Fruit fly (Drosophila melanogaster): ENCODE measurements around the gene CG18223.

The CG18223 gene

dm6 chr3L:18968193-18968969, 48.3 kb upstream of the CG18223 start (continued):
- TF ChIP-seq CG6791 (GFP tag; IDR thresholded peaks at IDR 0.05; ENCODE audit: partially characterized antibody) (0 out of 3 replicates have a peak, but pooled peaks have one; percentile 39), onecut (GFP tag; IDR thresholded peaks at IDR 0.05) (peak; percentile 13; the same call in 1 of the 2 replicates), CG3726 (GFP tag; IDR thresholded peaks at IDR 0.05) (0 out of 3 replicates have a peak, but pooled peaks have one; percentile 11), CG14014 (GFP tag; IDR thresholded peaks at IDR 0.05) (no peak), HLH4C (GFP tag; IDR thresholded peaks at IDR 0.05; ENCODE audit: partially characterized antibody) (no peak), sug (tag; optimal IDR thresholded peaks at IDR 0.05) (no peak), HLHmδ (GFP tag; optimal IDR thresholded peaks at IDR 0.05) (no peak), CG12155 (GFP tag; optimal IDR thresholded peaks at IDR 0.05) (no peak), CG1024 (GFP tag; IDR thresholded peaks at IDR 0.05) (no peak), CG8359 (GFP tag; optimal IDR thresholded peaks at IDR 0.05; ENCODE audit: borderline replicate concordance) (peak; percentile 8), tgo (GFP tag; IDR thresholded peaks at IDR 0.05) (no peak), Bdp1 (GFP tag; optimal IDR thresholded peaks at IDR 0.05) (no peak), run (tag; optimal IDR thresholded peaks at IDR 0.05) (no peak), nom (GFP tag; optimal IDR thresholded peaks at IDR 0.05) (no peak), PHDP (tag; optimal IDR thresholded peaks at IDR 0.05) (no peak), ATbp (GFP tag; optimal IDR thresholded peaks at IDR 0.05) (no peak), luna (GFP tag; optimal IDR thresholded peaks at IDR 0.05) (no peak), CG4282 (GFP tag; optimal IDR thresholded peaks at IDR 0.05) (no peak), CG7271 (tag; optimal IDR thresholded peaks at IDR 0.05) (no peak), sd (tag; optimal IDR thresholded peaks at IDR 0.05) (no peak), crol (GFP tag; IDR thresholded peaks at IDR 0.05) (no peak), CG15269 (tag; optimal IDR thresholded peaks at IDR 0.05) (no peak), lilli (GFP tag; optimal IDR thresholded peaks at IDR 0.05) (no peak), CTCF (GFP tag; optimal IDR thresholded peaks at IDR 0.05) (peak; percentile 88), Oaz (GFP tag; IDR thresholded peaks at IDR 0.05) (0 out of 2 replicates have a peak, but pooled peaks have one; percentile 5), CG14965 (GFP tag; optimal IDR thresholded peaks at IDR 0.05; ENCODE audit: borderline replicate concordance) (peak; percentile 77), p53 (GFP tag; optimal IDR thresholded peaks at IDR 0.05) (no peak), pan (optimal IDR thresholded peaks at IDR 0.05) (no peak), pan (GFP tag; optimal IDR thresholded peaks at IDR 0.05 in 1 of 2, IDR thresholded peaks at IDR 0.05 in 1 of 2) (peak in 1 of 2 experiments; percentile 11), Nf-YB (GFP tag; optimal IDR thresholded peaks at IDR 0.05) (no peak), CG30403 (GFP tag; optimal IDR thresholded peaks at IDR 0.05) (no peak), tna (GFP tag; IDR thresholded peaks at IDR 0.05; ENCODE audit: partially characterized antibody) (no peak), ken (GFP tag; IDR thresholded peaks at IDR 0.05) (0 out of 3 replicates have a peak, but pooled peaks have one; percentile 18)

dm6 chr3L:18957032-18957431, 36.9 kb upstream of the CG18223 start:
- TF ChIP-seq Pdp1 (GFP tag; optimal IDR thresholded peaks at IDR 0.05) (no peak), yki (optimal IDR thresholded peaks at IDR 0.05) (no peak), CG5245 (GFP tag; optimal IDR thresholded peaks at IDR 0.05) (no peak), her (GFP tag; optimal IDR thresholded peaks at IDR 0.05) (no peak), CG11247 (GFP tag; IDR thresholded peaks at IDR 0.05) (no peak), CG9932 (GFP tag; IDR thresholded peaks at IDR 0.05) (no peak), CG2116 (GFP tag; optimal IDR thresholded peaks at IDR 0.05) (no peak), CG15601 (tag; optimal IDR thresholded peaks at IDR 0.05) (peak; percentile 18), Ada2b (GFP tag; IDR thresholded peaks at IDR 0.05) (no peak), E2f2 (GFP tag; IDR thresholded peaks at IDR 0.05) (no peak), CG13287 (GFP tag; IDR thresholded peaks at IDR 0.05; ENCODE audit: partially characterized antibody) (0 out of 2 replicates have a peak, but pooled peaks have one; percentile 18), croc (GFP tag; conservative IDR thresholded peaks at IDR 0.05) (no peak), CG7357 (GFP tag; IDR thresholded peaks at IDR 0.05) (no peak), Dp (GFP tag; optimal IDR thresholded peaks at IDR 0.05) (no peak), NfI (GFP tag; optimal IDR thresholded peaks at IDR 0.05) (no peak), CG10147 (GFP tag; optimal IDR thresholded peaks at IDR 0.05) (no peak), CTCF (GFP tag; optimal IDR thresholded peaks at IDR 0.05) (peak; percentile 4), tap (tag; optimal IDR thresholded peaks at IDR 0.05) (no peak)
